Worm (Caenorhabditis elegans) whole organism, early embryonic: Measurements from ENCODE around the gene C36C5.14.
A peak's percentile ranks its signal among the peaks of the same experiment; 100 is the strongest.

Source experiments
- B0310.2 ChIP-seq: sonication (generic microtip); optimal IDR thresholded peaks from 2 replicates; lab custom pipeline; 2016; ENCODE audit warnings: mild to moderate bottlenecking, missing genetic modification characterization, missing compliant biosample characterization
- F13C5.2 ChIP-seq: sonication (generic microtip); optimal IDR thresholded peaks from 2 replicates; lab custom pipeline; 2017; ENCODE audit warnings: mild to moderate bottlenecking, missing genetic modification characterization, inconsistent platforms, missing compliant biosample characterization
- aly-1 ChIP-seq: sonication (generic microtip); optimal IDR thresholded peaks from 2 replicates; lab custom pipeline; 2016; ENCODE audit warnings: missing genetic modification characterization, missing compliant biosample characterization
- ama-1 ChIP-seq: fragments of 150-350 bp; optimal IDR thresholded peaks from 2 replicates; lab custom pipeline; 2014
- ceh-13 ChIP-seq: fragments of 200-800 bp; sonication (Bioruptor generic); optimal IDR thresholded peaks from 2 replicates; lab custom pipeline; 2018; ENCODE audit warnings: mild to moderate bottlenecking, missing genetic modification characterization, missing compliant biosample characterization
- ceh-36 ChIP-seq: sonication (generic microtip); optimal IDR thresholded peaks from 2 replicates; lab custom pipeline; 2016; ENCODE audit warnings: missing genetic modification characterization, inconsistent platforms, missing compliant biosample characterization
- ets-7 ChIP-seq: sonication (generic microtip); optimal IDR thresholded peaks from 2 replicates; lab custom pipeline; 2016; ENCODE audit warnings: missing genotype, missing genetic modification characterization, missing compliant biosample characterization
- flt-1 ChIP-seq: fragments of 200-800 bp; sonication (Bioruptor generic); IDR thresholded peaks from 2 replicates; pipeline ENCODE4 v1.3.6; 2022; ENCODE audit warnings: missing genetic modification characterization, missing compliant biosample characterization
- hmbx-1 ChIP-seq: sonication (generic microtip); optimal IDR thresholded peaks from 2 replicates; lab custom pipeline; 2016; ENCODE audit warnings: mild to moderate bottlenecking, missing genetic modification characterization, missing compliant biosample characterization
- hmg-4 ChIP-seq: fragments of 200-800 bp; sonication (Bioruptor generic); optimal IDR thresholded peaks from 2 replicates; lab custom pipeline; 2018; ENCODE audit warnings: mild to moderate bottlenecking, missing genetic modification characterization, missing compliant biosample characterization
- hnd-1 ChIP-seq: sonication (generic microtip); optimal IDR thresholded peaks from 2 replicates; lab custom pipeline; 2016; ENCODE audit warnings: missing genetic modification characterization, missing compliant biosample characterization
- pes-1 ChIP-seq: fragments of 200-800 bp; sonication (Bioruptor generic); IDR thresholded peaks from 2 replicates; pipeline ENCODE4 v1.3.6; 2022; ENCODE audit warnings: missing genetic modification reagents, missing genetic modification characterization, missing compliant biosample characterization
- scrt-1 ChIP-seq: fragments of 200-800 bp; sonication (Bioruptor generic); IDR thresholded peaks from 2 replicates; pipeline ENCODE4 v1.3.6; 2022; ENCODE audit warnings: missing genetic modification characterization, missing compliant biosample characterization
- sea-1 ChIP-seq: fragments of 200-800 bp; sonication (Bioruptor generic); conservative IDR thresholded peaks from 2 replicates; pipeline ENCODE4 v1.3.6; 2022; ENCODE audit warnings: missing genetic modification characterization, missing compliant biosample characterization
- tbx-11 ChIP-seq: fragments of 200-800 bp; sonication (Bioruptor generic); IDR thresholded peaks from 2 replicates; pipeline ENCODE4 v1.3.6; 2022; ENCODE audit warnings: missing genetic modification characterization, missing compliant biosample characterization
- tbx-37 ChIP-seq: fragments of 200-800 bp; sonication (Bioruptor generic); conservative IDR thresholded peaks from 2 replicates; pipeline ENCODE4 v1.3.6; 2022; ENCODE audit warnings: missing genetic modification reagents, missing genetic modification characterization, missing compliant biosample characterization
- tra-4 ChIP-seq: sonication (generic microtip); optimal IDR thresholded peaks from 2 replicates; lab custom pipeline; 2017; ENCODE audit warnings: missing genetic modification characterization, missing compliant biosample characterization

C36C5.14 gene

ce11 chrV:3138488-3138887, 26.9 kb downstream of the C36C5.14 start, which contains the start of the genes irld-3 and F02C9.1:
TSS of gene irld-3 (minus strand) at chrV:3138588.
TSS of gene F02C9.1 (plus strand) at chrV:3138703.
- no peak for TF ChIP-seq ama-1 (lab: Kevin White, UChicago)
- no peak for TF ChIP-seq scrt-1 (GFP tag; lab: Robert Waterston, UW)
- no peak for TF ChIP-seq aly-1 (tag; lab: Kevin White, UChicago)
- no peak for TF ChIP-seq ets-7
- TF ChIP-seq pes-1 = no peak
- TF ChIP-seq hmg-4 (GFP tag; lab: Kevin White, UChicago) = no peak
- TF ChIP-seq F13C5.2 (tag; lab: Kevin White, UChicago) = no peak
- TF ChIP-seq hmbx-1 (tag; lab: Kevin White, UChicago) = no peak
- no peak for TF ChIP-seq hnd-1 (tag; lab: Kevin White, UChicago)
- TF ChIP-seq tbx-11 (GFP tag; lab: Robert Waterston, UW) = no peak
- TF ChIP-seq tbx-37 (GFP tag; lab: Robert Waterston, UW) = no peak
- no peak for TF ChIP-seq B0310.2 (tag; lab: Kevin White, UChicago)
- TF ChIP-seq flt-1 (GFP tag; lab: Robert Waterston, UW) = no peak
- no peak for TF ChIP-seq ceh-36
- no peak for TF ChIP-seq ceh-13
- no peak for TF ChIP-seq tra-4 (tag; lab: Kevin White, UChicago)
- TF ChIP-seq sea-1 (GFP tag; lab: Robert Waterston, UW) = no peak

- TF ChIP-seq scrt-1 (GFP tag; lab: Robert Waterston, UW) (no peak), ets-7 (no peak), F13C5.2 (tag; lab: Kevin White, UChicago) (no peak), aly-1 (tag; lab: Kevin White, UChicago) (no peak), flt-1 (GFP tag; lab: Robert Waterston, UW) (no peak), pes-1 (no peak), tbx-11 (GFP tag; lab: Robert Waterston, UW) (no peak), sea-1 (GFP tag; lab: Robert Waterston, UW) (no peak), ama-1 (lab: Kevin White, UChicago) (no peak), tra-4 (tag; lab: Kevin White, UChicago) (no peak), tbx-37 (GFP tag; lab: Robert Waterston, UW) (no peak), hmg-4 (GFP tag; lab: Kevin White, UChicago) (no peak), hnd-1 (tag; lab: Kevin White, UChicago) (no peak), hmbx-1 (tag; lab: Kevin White, UChicago) (no peak), ceh-13 (no peak), B0310.2 (tag; lab: Kevin White, UChicago) (no peak), ceh-36 (no peak)
Observed at ce11 chrV:3133293-3133755, 32.0 kb downstream of the C36C5.14 start, which contains the start of gene F02C9.2. TSS of gene F02C9.2 (plus strand) at chrV:3133705.

- TF ChIP-seq hmg-4 (GFP tag; lab: Kevin White, UChicago) (no peak), pes-1 (0 out of 2 replicates have a peak, but pooled peaks have one; percentile 30), ets-7 (no peak), flt-1 (GFP tag; lab: Robert Waterston, UW) (no peak)
Observed at ce11 chrV:3132116-3132515, 33.2 kb downstream of the C36C5.14 start.

- no peak for TF ChIP-seq ceh-13
- no peak for TF ChIP-seq tra-4 (tag; lab: Kevin White, UChicago)
- TF ChIP-seq pes-1 = no peak
Observed at ce11 chrV:3128803-3129202, 36.5 kb downstream of the C36C5.14 start, which contains the start of gene tat-6. TSS of gene tat-6 (plus strand) at chrV:3129103.

ce11 chrV:3127670-3128069, 37.7 kb downstream of the C36C5.14 start, which contains the start of gene Y73C8C.10:
TSS of gene Y73C8C.10 (minus strand) at chrV:3127770.
- TF ChIP-seq sea-1 (GFP tag; lab: Robert Waterston, UW) = no peak
- no peak for TF ChIP-seq ceh-36
- TF ChIP-seq tra-4 (tag; lab: Kevin White, UChicago) = no peak
- TF ChIP-seq hnd-1 (tag; lab: Kevin White, UChicago) = no peak

ce11 chrV:3124912-3125311, 40.4 kb downstream of the C36C5.14 start, which contains the start of gene Y73C8C.12:
TSS of gene Y73C8C.12 (plus strand) at chrV:3125212.
- no peak for TF ChIP-seq F13C5.2 (tag; lab: Kevin White, UChicago)
- no peak for TF ChIP-seq ceh-36
- no peak for TF ChIP-seq tra-4 (tag; lab: Kevin White, UChicago)
- TF ChIP-seq aly-1 (tag; lab: Kevin White, UChicago) = no peak

ce11 chrV:3122403-3122802, 42.9 kb downstream of the C36C5.14 start:
- no peak for TF ChIP-seq ceh-13
- TF ChIP-seq tra-4 (tag; lab: Kevin White, UChicago) = no peak
- TF ChIP-seq scrt-1 (GFP tag; lab: Robert Waterston, UW) = no peak
- TF ChIP-seq B0310.2 (tag; lab: Kevin White, UChicago) = no peak
- TF ChIP-seq ceh-36 = no peak
- no peak for TF ChIP-seq sea-1 (GFP tag; lab: Robert Waterston, UW)
- no peak for TF ChIP-seq tbx-37 (GFP tag; lab: Robert Waterston, UW)
- no peak for TF ChIP-seq hmg-4 (GFP tag; lab: Kevin White, UChicago)
- TF ChIP-seq ama-1 (lab: Kevin White, UChicago) = no peak
- no peak for TF ChIP-seq pes-1
- no peak for TF ChIP-seq hnd-1 (tag; lab: Kevin White, UChicago)
- TF ChIP-seq ets-7 = no peak
- TF ChIP-seq F13C5.2 (tag; lab: Kevin White, UChicago) = no peak
- no peak for TF ChIP-seq hmbx-1 (tag; lab: Kevin White, UChicago)
- no peak for TF ChIP-seq aly-1 (tag; lab: Kevin White, UChicago)
- no peak for TF ChIP-seq tbx-11 (GFP tag; lab: Robert Waterston, UW)
- no peak for TF ChIP-seq flt-1 (GFP tag; lab: Robert Waterston, UW)

ce11 chrV:3121743-3122142, 43.6 kb downstream of the C36C5.14 start, which contains the start of gene srt-56:
TSS of gene srt-56 (minus strand) at chrV:3121843.
- no peak for TF ChIP-seq tra-4 (tag; lab: Kevin White, UChicago)
- no peak for TF ChIP-seq ceh-13
- TF ChIP-seq scrt-1 (GFP tag; lab: Robert Waterston, UW) = no peak
- TF ChIP-seq ets-7 = no peak
- TF ChIP-seq sea-1 (GFP tag; lab: Robert Waterston, UW) = no peak
- no peak for TF ChIP-seq aly-1 (tag; lab: Kevin White, UChicago)
- TF ChIP-seq tbx-37 (GFP tag; lab: Robert Waterston, UW) = no peak
